Worm (Caenorhabditis elegans) whole organism, mixed stage, embryonic: Measurements from ENCODE around the gene oac-51.

Experiments used
- M03D4.4 ChIP-seq: sonication (generic microtip); optimal IDR thresholded peaks from 2 replicates; lab custom pipeline; 2017; ENCODE audit warnings: mild to moderate bottlenecking, missing genetic modification characterization, missing compliant biosample characterization
- bed-3 ChIP-seq: fragments of 200-800 bp; sonication (Bioruptor generic); optimal IDR thresholded peaks from 3 replicates; lab custom pipeline; 2018; ENCODE audit warnings: mild to moderate bottlenecking, missing genetic modification characterization, moderate library complexity, missing compliant biosample characterization
- blmp-1 ChIP-seq: fragments of 150-350 bp; optimal IDR thresholded peaks from 2 replicates; lab custom pipeline; 2014; ENCODE audit warnings: missing biosample characterization, missing genetic modification characterization
- ceh-39 ChIP-seq: fragments of 150-350 bp; optimal IDR thresholded peaks from 2 replicates; lab custom pipeline; 2014; ENCODE audit warnings: missing biosample characterization, missing genetic modification characterization
- elt-1 ChIP-seq: sonication (generic microtip); optimal IDR thresholded peaks from 2 replicates; lab custom pipeline; 2017; ENCODE audit warnings: missing genetic modification characterization, mild to moderate bottlenecking, missing compliant biosample characterization, antibody characterized with exemption, moderate library complexity, borderline replicate concordance; ENCODE audit not compliant: insufficient read depth
- elt-3 ChIP-seq: fragments of 150-350 bp; optimal IDR thresholded peaks from 2 replicates; lab custom pipeline; 2014; ENCODE audit warnings: missing biosample characterization, missing genetic modification characterization
- lin-32 ChIP-seq: fragments of 200-800 bp; sonication (Bioruptor generic); optimal IDR thresholded peaks from 2 replicates; lab custom pipeline; 2018; ENCODE audit warnings: mild to moderate bottlenecking, missing genetic modification characterization, missing compliant biosample characterization
- mab-5 ChIP-seq: fragments of 150-350 bp; optimal IDR thresholded peaks from 2 replicates; lab custom pipeline; 2014; ENCODE audit warnings: missing biosample characterization, missing genetic modification characterization
- nhr-12 ChIP-seq: fragments of 150-350 bp; optimal IDR thresholded peaks from 2 replicates; lab custom pipeline; 2014; ENCODE audit warnings: missing biosample characterization, missing genetic modification characterization
- nhr-237 ChIP-seq: fragments of 150-350 bp; optimal IDR thresholded peaks from 2 replicates; lab custom pipeline; 2014; ENCODE audit warnings: missing biosample characterization, missing genetic modification characterization
- nhr-76 ChIP-seq: sonication (generic microtip); optimal IDR thresholded peaks from 2 replicates; lab custom pipeline; 2017; ENCODE audit warnings: missing biosample characterization, missing genetic modification characterization
- snpc-4 ChIP-seq: fragments of 150-350 bp; optimal IDR thresholded peaks from 2 replicates; lab custom pipeline; 2014; ENCODE audit warnings: missing biosample characterization, missing genetic modification characterization
- unc-62 ChIP-seq: fragments of 150-350 bp; optimal IDR thresholded peaks from 2 replicates; lab custom pipeline; 2014; ENCODE audit warnings: missing biosample characterization, missing genetic modification reagents, missing genetic modification characterization

- TF ChIP-seq nhr-237 (tag; lab: Kevin White, UChicago), result no peak
- TF ChIP-seq snpc-4 (tag; lab: Kevin White, UChicago), result no peak
- no peak for TF ChIP-seq blmp-1 (tag; lab: Kevin White, UChicago)
- TF ChIP-seq mab-5 (tag; lab: Kevin White, UChicago), result no peak
- no peak for TF ChIP-seq lin-32 (GFP tag; lab: Kevin White, UChicago)
- TF ChIP-seq nhr-12, result no peak
- TF ChIP-seq bed-3 (GFP tag; lab: Kevin White, UChicago), result no peak
- TF ChIP-seq elt-3, result no peak
- no peak for TF ChIP-seq ceh-39 (tag; lab: Kevin White, UChicago)
- TF ChIP-seq nhr-76 (tag; lab: Kevin White, UChicago), result no peak
- TF ChIP-seq unc-62 (GFP tag; lab: Kevin White, UChicago), result no peak
- TF ChIP-seq M03D4.4 (tag; lab: Kevin White, UChicago), result no peak
- no peak for TF ChIP-seq elt-1 (tag; lab: Kevin White, UChicago)
These were observed 10.2 kb upstream of the oac-51 start, which contains the start of gene trpl-2 for ce11 chrIV:4326445-4326844.
